Worm (Caenorhabditis elegans): ENCODE measurements around the gene ant-1.3.

The ant-1.3 gene

DNA sequence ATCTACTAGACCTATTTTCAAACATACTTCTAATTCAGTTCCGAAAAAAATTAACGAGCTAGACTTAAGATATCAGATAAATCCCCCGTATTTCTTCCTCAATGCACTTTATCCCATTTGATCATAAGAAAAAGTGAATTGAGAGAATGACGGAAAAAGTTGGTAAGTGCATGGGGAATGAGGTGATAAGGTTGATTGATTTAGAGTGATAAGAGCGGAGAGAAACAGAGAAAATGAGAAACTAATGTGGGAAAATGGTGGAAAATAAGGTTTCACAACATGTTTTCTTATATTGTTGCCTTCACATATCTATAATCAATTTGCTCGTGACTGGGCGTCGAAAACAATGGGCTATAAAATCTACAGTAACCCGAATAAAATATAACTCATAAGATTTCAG lies 26.6 kb upstream of the ant-1.3 start (continued):
- peak; percentile 63 for TF ChIP-seq nhr-71 (tag; optimal IDR thresholded peaks at IDR 0.05)
- no peak for TF ChIP-seq nhr-28 (tag; optimal IDR thresholded peaks at IDR 0.05)
- peak; percentile 24 for TF ChIP-seq rnt-1 (tag; optimal IDR thresholded peaks at IDR 0.05)
- no peak for TF ChIP-seq C34B4.2 (tag; optimal IDR thresholded peaks at IDR 0.05)
- no peak for TF ChIP-seq zag-1 (tag; optimal IDR thresholded peaks at IDR 0.05)
- TF ChIP-seq mef-2 (tag; optimal IDR thresholded peaks at IDR 0.05) = no peak
- TF ChIP-seq pag-3 (tag; optimal IDR thresholded peaks at IDR 0.05; ENCODE audit: borderline replicate concordance, insufficient read depth) = no peak
- no peak for TF ChIP-seq nhr-77 (tag; optimal IDR thresholded peaks at IDR 0.05)
- TF ChIP-seq nhr-20 (tag; optimal IDR thresholded peaks at IDR 0.05) = peak; percentile 52
- TF ChIP-seq ces-1 (GFP tag; optimal IDR thresholded peaks at IDR 0.05) = no peak
- no peak for TF ChIP-seq nhr-12 (tag; optimal IDR thresholded peaks at IDR 0.05)
- TF ChIP-seq unc-130 (tag; optimal IDR thresholded peaks at IDR 0.05) = no peak
- no peak for TF ChIP-seq nhr-11 (tag; optimal IDR thresholded peaks at IDR 0.05)
- no peak for TF ChIP-seq aly-2 (tag; optimal IDR thresholded peaks at IDR 0.05)

ce11 chrIV:9734861-9735260 lies 25.8 kb upstream of the ant-1.3 start:
- no peak for TF ChIP-seq nhr-85 (tag)
- no peak for TF ChIP-seq elt-2 (tag; optimal IDR thresholded peaks at IDR 0.05)
- peak; percentile 10 for TF ChIP-seq rnt-1 (tag; optimal IDR thresholded peaks at IDR 0.05)
- no peak for TF ChIP-seq ets-5 (GFP tag; IDR thresholded peaks at IDR 0.05)
- no peak for TF ChIP-seq vab-15 (tag; optimal IDR thresholded peaks at IDR 0.05)
- no peak for TF ChIP-seq C04F5.9 (tag; optimal IDR thresholded peaks at IDR 0.05)
- TF ChIP-seq ztf-4 (tag; optimal IDR thresholded peaks at IDR 0.05) = no peak
- TF ChIP-seq egl-13 (tag; optimal IDR thresholded peaks at IDR 0.05) = no peak
- no peak for TF ChIP-seq elt-3 (tag; optimal IDR thresholded peaks at IDR 0.05)
- no peak for TF ChIP-seq mdl-1 (tag; optimal IDR thresholded peaks at IDR 0.05)
- peak; percentile 1 for TF ChIP-seq nhr-71 (tag; optimal IDR thresholded peaks at IDR 0.05)
- peak; percentile 50 for TF ChIP-seq lin-14 (GFP tag; optimal IDR thresholded peaks at IDR 0.05)
- peak; percentile 1 for TF ChIP-seq mep-1 (tag; optimal IDR thresholded peaks at IDR 0.05)
- TF ChIP-seq pqm-1 (tag; optimal IDR thresholded peaks at IDR 0.05) = no peak
- TF ChIP-seq sptf-1 (tag; optimal IDR thresholded peaks at IDR 0.05) = no peak
- TF ChIP-seq efl-1 (optimal IDR thresholded peaks at IDR 0.05) = peak in 1 of 2 experiments; percentile 17
- no peak for TF ChIP-seq efl-1 (GFP tag; optimal IDR thresholded peaks at IDR 0.05 in 1 of 2)
- peak in 1 of 2 experiments; percentile 14 for TF ChIP-seq lsy-2 (tag; optimal IDR thresholded peaks at IDR 0.05)

ce11 chrIV:9733904-9734303 lies 24.8 kb upstream of the ant-1.3 start:
- TF ChIP-seq ceh-8 (GFP tag; optimal IDR thresholded peaks at IDR 0.05) (no peak), irx-1 (tag; optimal IDR thresholded peaks at IDR 0.05) (no peak), zag-1 (tag; optimal IDR thresholded peaks at IDR 0.05) (no peak), nhr-84 (tag; optimal IDR thresholded peaks at IDR 0.05) (no peak), pag-3 (tag; optimal IDR thresholded peaks at IDR 0.05; ENCODE audit: borderline replicate concordance, insufficient read depth) (no peak), ceh-63 (GFP tag; optimal IDR thresholded peaks at IDR 0.05) (no peak), mef-2 (tag; optimal IDR thresholded peaks at IDR 0.05) (no peak), unc-98 (GFP tag; IDR thresholded peaks at IDR 0.05) (no peak), alr-1 (tag; optimal IDR thresholded peaks at IDR 0.05; ENCODE audit: borderline replicate concordance) (no peak), snpc-4 (tag; optimal IDR thresholded peaks at IDR 0.05) (no peak), jun-1 (tag; optimal IDR thresholded peaks at IDR 0.05) (no peak), nhr-85 (tag) (no peak), dsc-1 (tag; optimal IDR thresholded peaks at IDR 0.05) (no peak), nhr-237 (tag; optimal IDR thresholded peaks at IDR 0.05) (no peak), zip-4 (GFP tag; optimal IDR thresholded peaks at IDR 0.05) (no peak), efl-3 (GFP tag; optimal IDR thresholded peaks at IDR 0.05) (no peak), mab-9 (GFP tag; IDR thresholded peaks at IDR 0.05) (no peak)
